Worm (Caenorhabditis elegans) whole organism, L2 larva: Measurements from ENCODE around the gene rep-1.

ENCODE experiments used
- R02D3.7 ChIP-seq: fragments of 150-350 bp; optimal IDR thresholded peaks from 2 replicates; lab custom pipeline; 2014; ENCODE audit warnings: missing biosample characterization, missing genetic modification characterization
- ZK546.5 ChIP-seq: sonication (generic microtip); optimal IDR thresholded peaks from 2 replicates; lab custom pipeline; 2017; ENCODE audit warnings: missing biosample characterization, missing genetic modification characterization
- alr-1 ChIP-seq: fragments of 150-350 bp; optimal IDR thresholded peaks from 2 replicates; lab custom pipeline; 2014; ENCODE audit warnings: missing biosample characterization, missing genetic modification characterization
- ama-1 ChIP-seq: fragments of 150-350 bp; optimal IDR thresholded peaks from 2 replicates; lab custom pipeline; 2018; ENCODE audit warnings: inconsistent platforms
- egl-27 ChIP-seq: sonication (generic microtip); optimal IDR thresholded peaks from 3 replicates; lab custom pipeline; 2017; ENCODE audit warnings: missing biosample characterization, missing genetic modification reagents, missing genetic modification characterization
- lin-13 ChIP-seq: fragments of 150-350 bp; optimal IDR thresholded peaks from 2 replicates; lab custom pipeline; 2014; ENCODE audit warnings: missing biosample characterization, missing genetic modification reagents, missing genetic modification characterization
- lin-39 ChIP-seq: fragments of 150-350 bp; optimal IDR thresholded peaks from 2 replicates; lab custom pipeline; 2014; ENCODE audit warnings: missing biosample characterization, missing genetic modification reagents, missing genetic modification characterization
- mdl-1 ChIP-seq, 2 experiments: fragments of 150-350 bp in 1 of 2; sonication (generic microtip) in 1 of 2; optimal IDR thresholded peaks; 2 replicates each; lab custom pipeline; 2017; ENCODE audit warnings: missing biosample characterization in 2 of 2, missing genetic modification characterization in 2 of 2
- unc-39 ChIP-seq: fragments of 150-350 bp; optimal IDR thresholded peaks from 2 replicates; lab custom pipeline; 2014; ENCODE audit warnings: missing biosample characterization, missing genetic modification characterization
- unc-62 ChIP-seq: fragments of 150-350 bp; optimal IDR thresholded peaks from 2 replicates; lab custom pipeline; 2014; ENCODE audit warnings: missing biosample characterization, missing genetic modification reagents, missing genetic modification characterization
- ztf-11 ChIP-seq: sonication (generic microtip); optimal IDR thresholded peaks from 2 replicates; lab custom pipeline; 2017; ENCODE audit warnings: missing biosample characterization, missing genetic modification characterization

ce11 chrIII:1579001-1579400 lies 8.9 kb downstream of the rep-1 start:
- no peak for TF ChIP-seq alr-1
- no peak for TF ChIP-seq unc-62 (GFP tag; lab: Kevin White, UChicago)
- no peak for TF ChIP-seq egl-27 (tag; lab: Kevin White, UChicago)
- TF ChIP-seq ztf-11, result no peak
- TF ChIP-seq mdl-1 (tag; optimal IDR thresholded peaks at IDR 0.05; lab: Kevin White, UChicago), result no peak
- TF ChIP-seq ZK546.5 (tag; lab: Kevin White, UChicago), result no peak
- TF ChIP-seq R02D3.7 (tag; lab: Kevin White, UChicago), result no peak
- no peak for TF ChIP-seq ama-1 (lab: Kevin White, UChicago)
- no peak for TF ChIP-seq lin-39 (tag; lab: Kevin White, UChicago)
- TF ChIP-seq unc-39 (tag; lab: Kevin White, UChicago), result no peak
- TF ChIP-seq lin-13, result no peak
